Fruit fly (Drosophila melanogaster): ENCODE results near the gene Pcmt.

DNA sequence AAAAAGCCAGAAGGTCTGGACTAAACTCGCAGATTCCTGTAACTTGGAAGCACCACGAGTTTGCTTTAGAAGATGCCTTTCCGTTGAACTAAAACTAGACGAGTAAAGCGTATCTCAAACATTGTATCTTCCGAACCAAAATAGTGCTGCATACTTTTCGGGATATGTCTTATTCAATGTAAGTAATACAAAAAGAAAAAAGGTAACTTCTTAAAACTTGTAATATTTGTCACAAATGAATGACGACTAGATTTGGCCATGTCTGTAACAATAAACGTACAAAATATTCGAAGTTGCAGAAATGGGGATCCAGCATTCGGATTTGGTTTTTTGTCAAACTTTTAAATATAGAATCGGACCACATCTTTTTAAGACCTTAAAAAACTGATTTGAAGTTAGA lies 40.8 kb upstream of the Pcmt start:
- TF ChIP-seq psq (optimal IDR thresholded peaks at IDR 0.05) = no peak
- no peak for TF ChIP-seq h (optimal IDR thresholded peaks at IDR 0.05)
- TF ChIP-seq Sin3A (optimal IDR thresholded peaks at IDR 0.05) = no peak
